Worm (Caenorhabditis elegans) whole organism, midembryonic: ENCODE results near the gene atf-6.

Experiments used
- T22C8.4 ChIP-seq: fragments of 200-800 bp; sonication (Bioruptor generic); IDR thresholded peaks from 2 replicates; pipeline ENCODE4 v1.3.6; 2022; ENCODE audit warnings: missing genetic modification characterization, missing compliant biosample characterization
- cog-1 ChIP-seq: sonication (generic microtip); optimal IDR thresholded peaks from 2 replicates; lab custom pipeline; 2016; ENCODE audit warnings: missing genetic modification characterization, missing compliant biosample characterization
- flt-1 ChIP-seq: fragments of 200-800 bp; sonication (Bioruptor generic); IDR thresholded peaks from 2 replicates; pipeline ENCODE4 v1.3.6; 2022; ENCODE audit warnings: missing genetic modification characterization, missing compliant biosample characterization
- klf-2 ChIP-seq: fragments of 200-800 bp; sonication (Bioruptor generic); conservative IDR thresholded peaks from 2 replicates; pipeline ENCODE4 v1.3.6; 2022; ENCODE audit warnings: missing genetic modification reagents, missing genetic modification characterization, missing compliant biosample characterization
- med-1 ChIP-seq: sonication (generic microtip); optimal IDR thresholded peaks from 2 replicates; lab custom pipeline; 2017; ENCODE audit warnings: missing genetic modification characterization, mild to moderate bottlenecking, missing compliant biosample characterization, antibody characterized with exemption, missing genetic modification reagents; ENCODE audit not compliant: insufficient read depth
- ref-1 ChIP-seq: fragments of 200-800 bp; sonication (Bioruptor generic); conservative IDR thresholded peaks from 2 replicates; pipeline ENCODE4 v1.3.6; 2022; ENCODE audit warnings: missing genetic modification reagents, missing genetic modification characterization, missing compliant biosample characterization
- tab-1 ChIP-seq: fragments of 200-800 bp; sonication (Bioruptor generic); IDR thresholded peaks from 2 replicates; pipeline ENCODE4 v1.3.6; 2022; ENCODE audit warnings: missing genetic modification characterization, missing compliant biosample characterization
- ztf-23 ChIP-seq: fragments of 200-800 bp; sonication (Bioruptor generic); IDR thresholded peaks from 2 replicates; pipeline ENCODE4 v1.3.6; 2022; ENCODE audit warnings: missing genetic modification reagents, missing genetic modification characterization, missing compliant biosample characterization
- ztf-29 ChIP-seq: fragments of 200-800 bp; sonication (Bioruptor generic); IDR thresholded peaks from 2 replicates; pipeline ENCODE4 v1.3.6; 2022; ENCODE audit warnings: missing genetic modification reagents, missing genetic modification characterization, missing compliant biosample characterization

Gene atf-6

ce11 chrX:12480447-12480998, at the start of gene atf-6:
Gene atf-6, plus strand, starts transcription at chrX:12480948.
- peak; percentile 74 for TF ChIP-seq flt-1 (GFP tag; lab: Robert Waterston, UW)
- TF ChIP-seq cog-1 (tag; lab: Kevin White, UChicago), result peak; percentile 63
- no peak for TF ChIP-seq klf-2 (GFP tag; lab: Robert Waterston, UW)
- TF ChIP-seq tab-1 (GFP tag; lab: Robert Waterston, UW), result 0 out of 2 replicates have a peak, but pooled peaks have one; percentile 69
- 0 out of 2 replicates have a peak, but pooled peaks have one; percentile 37 for TF ChIP-seq ref-1 (GFP tag; lab: Robert Waterston, UW)
- TF ChIP-seq ztf-23 (GFP tag; lab: Robert Waterston, UW), result 0 out of 2 replicates have a peak, but pooled peaks have one; percentile 50
- no peak for TF ChIP-seq med-1 (GFP tag; lab: Kevin White, UChicago)

ce11 chrX:12434086-12434485, 46.7 kb upstream of the atf-6 start, which contains the start of gene tsct-1:
Gene tsct-1, plus strand, starts transcription at chrX:12434097.
- TF ChIP-seq flt-1 (GFP tag; lab: Robert Waterston, UW) (no peak), med-1 (GFP tag; lab: Kevin White, UChicago) (no peak), ztf-29 (GFP tag; lab: Robert Waterston, UW) (no peak), klf-2 (GFP tag; lab: Robert Waterston, UW) (no peak), tab-1 (GFP tag; lab: Robert Waterston, UW) (no peak), ref-1 (GFP tag; lab: Robert Waterston, UW) (no peak), T22C8.4 (GFP tag; lab: Robert Waterston, UW) (no peak), ztf-23 (GFP tag; lab: Robert Waterston, UW) (no peak), cog-1 (tag; lab: Kevin White, UChicago) (no peak)

- TF ChIP-seq ztf-23 (GFP tag; lab: Robert Waterston, UW) (no peak), tab-1 (GFP tag; lab: Robert Waterston, UW) (no peak), ref-1 (GFP tag; lab: Robert Waterston, UW) (no peak), flt-1 (GFP tag; lab: Robert Waterston, UW) (no peak), med-1 (GFP tag; lab: Kevin White, UChicago) (no peak), T22C8.4 (GFP tag; lab: Robert Waterston, UW) (no peak), ztf-29 (GFP tag; lab: Robert Waterston, UW) (no peak), cog-1 (tag; lab: Kevin White, UChicago) (no peak), klf-2 (GFP tag; lab: Robert Waterston, UW) (no peak)
Observed at ce11 chrX:12435246-12435645, 45.5 kb upstream of the atf-6 start.

- TF ChIP-seq cog-1 (tag; lab: Kevin White, UChicago), result no peak
- no peak for TF ChIP-seq klf-2 (GFP tag; lab: Robert Waterston, UW)
- no peak for TF ChIP-seq ztf-29 (GFP tag; lab: Robert Waterston, UW)
- TF ChIP-seq ztf-23 (GFP tag; lab: Robert Waterston, UW), result no peak
- TF ChIP-seq med-1 (GFP tag; lab: Kevin White, UChicago), result no peak
- TF ChIP-seq T22C8.4 (GFP tag; lab: Robert Waterston, UW), result no peak
- no peak for TF ChIP-seq flt-1 (GFP tag; lab: Robert Waterston, UW)
- TF ChIP-seq ref-1 (GFP tag; lab: Robert Waterston, UW), result no peak
- TF ChIP-seq tab-1 (GFP tag; lab: Robert Waterston, UW), result no peak
Observed at ce11 chrX:12436486-12436885, 44.3 kb upstream of the atf-6 start.

ce11 chrX:12438266-12438665, 42.5 kb upstream of the atf-6 start:
- TF ChIP-seq ref-1 (GFP tag; lab: Robert Waterston, UW) (no peak), med-1 (GFP tag; lab: Kevin White, UChicago) (no peak), T22C8.4 (GFP tag; lab: Robert Waterston, UW) (no peak), flt-1 (GFP tag; lab: Robert Waterston, UW) (no peak), ztf-23 (GFP tag; lab: Robert Waterston, UW) (no peak), tab-1 (GFP tag; lab: Robert Waterston, UW) (no peak), cog-1 (tag; lab: Kevin White, UChicago) (no peak), ztf-29 (GFP tag; lab: Robert Waterston, UW) (no peak), klf-2 (GFP tag; lab: Robert Waterston, UW) (no peak)

- TF ChIP-seq T22C8.4 (GFP tag; lab: Robert Waterston, UW), result no peak
- no peak for TF ChIP-seq ref-1 (GFP tag; lab: Robert Waterston, UW)
- no peak for TF ChIP-seq med-1 (GFP tag; lab: Kevin White, UChicago)
Observed at ce11 chrX:12439998-12440722, 40.6 kb upstream of the atf-6 start.

ce11 chrX:12444423-12444822, 36.3 kb upstream of the atf-6 start:
- no peak for TF ChIP-seq cog-1 (tag; lab: Kevin White, UChicago)
- no peak for TF ChIP-seq ztf-23 (GFP tag; lab: Robert Waterston, UW)
- TF ChIP-seq flt-1 (GFP tag; lab: Robert Waterston, UW), result no peak
- no peak for TF ChIP-seq ztf-29 (GFP tag; lab: Robert Waterston, UW)
- no peak for TF ChIP-seq tab-1 (GFP tag; lab: Robert Waterston, UW)
- TF ChIP-seq klf-2 (GFP tag; lab: Robert Waterston, UW), result no peak
- TF ChIP-seq med-1 (GFP tag; lab: Kevin White, UChicago), result no peak
- TF ChIP-seq T22C8.4 (GFP tag; lab: Robert Waterston, UW), result no peak
- no peak for TF ChIP-seq ref-1 (GFP tag; lab: Robert Waterston, UW)

ce11 chrX:12446572-12446971, 34.2 kb upstream of the atf-6 start:
- TF ChIP-seq ztf-29 (GFP tag; lab: Robert Waterston, UW) (no peak), cog-1 (tag; lab: Kevin White, UChicago) (no peak), ztf-23 (GFP tag; lab: Robert Waterston, UW) (no peak), klf-2 (GFP tag; lab: Robert Waterston, UW) (no peak), ref-1 (GFP tag; lab: Robert Waterston, UW) (no peak), flt-1 (GFP tag; lab: Robert Waterston, UW) (no peak), med-1 (GFP tag; lab: Kevin White, UChicago) (no peak), T22C8.4 (GFP tag; lab: Robert Waterston, UW) (no peak), tab-1 (GFP tag; lab: Robert Waterston, UW) (no peak)
